Fruit fly (Drosophila melanogaster): ENCODE measurements around the gene CG14441.

The CG14441 gene

DNA sequence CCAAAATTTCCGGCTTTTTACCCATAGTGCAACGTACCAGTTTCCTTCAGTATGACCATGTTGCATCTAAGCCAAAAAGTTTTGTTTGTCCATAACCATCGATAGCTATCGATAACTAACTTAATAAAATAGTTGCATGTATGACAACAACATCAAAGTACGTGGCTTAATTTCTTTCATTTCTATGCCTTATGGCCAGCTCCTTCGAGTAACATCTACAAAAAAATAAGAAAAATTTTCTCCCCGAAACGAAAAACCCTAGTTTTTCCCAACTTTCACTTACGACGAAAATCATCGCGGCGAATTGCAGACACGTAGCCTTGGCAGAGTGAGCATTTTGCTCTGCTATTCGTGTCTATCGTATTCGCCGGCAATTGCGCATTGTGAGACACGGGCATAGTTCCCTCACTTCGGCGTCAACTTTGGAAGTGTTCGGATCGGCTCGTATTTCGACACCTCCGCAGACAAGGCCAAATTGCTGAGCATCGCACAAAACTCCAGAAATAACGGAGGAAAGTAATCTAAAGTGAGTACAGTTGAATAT is 56.9 kb downstream of the CG14441 start, which contains the start of gene sov (continued):
- no peak for TF ChIP-seq CG11695 (GFP tag; IDR thresholded peaks at IDR 0.05)
- no peak for TF ChIP-seq gce (GFP tag; IDR thresholded peaks at IDR 0.05)
- TF ChIP-seq her (GFP tag; optimal IDR thresholded peaks at IDR 0.05): peak; percentile 62
- TF ChIP-seq CG4730 (GFP tag; IDR thresholded peaks at IDR 0.05): no peak
- TF ChIP-seq CG17802 (tag; optimal IDR thresholded peaks at IDR 0.05): no peak
- no peak for TF ChIP-seq br (optimal IDR thresholded peaks at IDR 0.05)
- TF ChIP-seq CG8281 (tag; optimal IDR thresholded peaks at IDR 0.05): no peak
- no peak for TF ChIP-seq cwo (GFP tag; optimal IDR thresholded peaks at IDR 0.05)
- TF ChIP-seq CG6683 (GFP tag; optimal IDR thresholded peaks at IDR 0.05): no peak
- no peak for TF ChIP-seq fd64A (GFP tag; optimal IDR thresholded peaks at IDR 0.05)
- TF ChIP-seq Dip2 (GFP tag; IDR thresholded peaks at IDR 0.05): no peak
- no peak for TF ChIP-seq emc (GFP tag; optimal IDR thresholded peaks at IDR 0.05)
- peak; percentile 31 for TF ChIP-seq trem (tag; optimal IDR thresholded peaks at IDR 0.05)
- no peak for TF ChIP-seq sug (tag; optimal IDR thresholded peaks at IDR 0.05)
- no peak for TF ChIP-seq CG10462 (GFP tag; optimal IDR thresholded peaks at IDR 0.05)
- TF ChIP-seq yki (optimal IDR thresholded peaks at IDR 0.05): no peak
- no peak for TF ChIP-seq NC2α (GFP tag; optimal IDR thresholded peaks at IDR 0.05)
- TF ChIP-seq Atf3 (GFP tag; optimal IDR thresholded peaks at IDR 0.05): no peak
- TF ChIP-seq Dref (GFP tag; IDR thresholded peaks at IDR 0.05): peak; percentile 61
- TF ChIP-seq bcd (GFP tag; optimal IDR thresholded peaks at IDR 0.05): no peak
- no peak for TF ChIP-seq otp (GFP tag; IDR thresholded peaks at IDR 0.05)
- no peak for TF ChIP-seq Meics (GFP tag; optimal IDR thresholded peaks at IDR 0.05)
- TF ChIP-seq Bgb (GFP tag; IDR thresholded peaks at IDR 0.05; ENCODE audit: partially characterized antibody): peak; percentile 80
- TF ChIP-seq bsh (GFP tag; optimal IDR thresholded peaks at IDR 0.05): no peak
- no peak for TF ChIP-seq CG2875 (GFP tag; optimal IDR thresholded peaks at IDR 0.05)
- TF ChIP-seq CG2129 (GFP tag; IDR thresholded peaks at IDR 0.05; ENCODE audit: partially characterized antibody): peak; percentile 80
- no peak for TF ChIP-seq Ssrp (tag; optimal IDR thresholded peaks at IDR 0.05)
- no peak for TF ChIP-seq Eip74EF (GFP tag; optimal IDR thresholded peaks at IDR 0.05)
- no peak for TF ChIP-seq jigr1 (GFP tag; IDR thresholded peaks at IDR 0.05)
- TF ChIP-seq mirr (GFP tag; optimal IDR thresholded peaks at IDR 0.05): peak; percentile 3
- peak; percentile 85 for TF ChIP-seq CG33213 (GFP tag; optimal IDR thresholded peaks at IDR 0.05)
- no peak for TF ChIP-seq Six4 (GFP tag; optimal IDR thresholded peaks at IDR 0.05)
- no peak for TF ChIP-seq HLH3B (GFP tag; IDR thresholded peaks at IDR 0.05)
- TF ChIP-seq CG17568 (GFP tag; optimal IDR thresholded peaks at IDR 0.05): no peak
- peak; percentile 15 for TF ChIP-seq Dp (GFP tag; optimal IDR thresholded peaks at IDR 0.05)
- no peak for TF ChIP-seq CG10959 (GFP tag; IDR thresholded peaks at IDR 0.05)
- TF ChIP-seq cg (GFP tag; optimal IDR thresholded peaks at IDR 0.05): peak; percentile 70
- no peak for TF ChIP-seq sima (GFP tag; optimal IDR thresholded peaks at IDR 0.05)
- TF ChIP-seq CG4617 (GFP tag; optimal IDR thresholded peaks at IDR 0.05; ENCODE audit: borderline replicate concordance): no peak
- TF ChIP-seq Ets97D (GFP tag; optimal IDR thresholded peaks at IDR 0.05): peak; percentile 37
- no peak for TF ChIP-seq CG30431 (GFP tag; optimal IDR thresholded peaks at IDR 0.05)
- no peak for TF ChIP-seq Ada2b (GFP tag; IDR thresholded peaks at IDR 0.05)
- no peak for TF ChIP-seq Sox100B (GFP tag; optimal IDR thresholded peaks at IDR 0.05)
- TF ChIP-seq CG3163 (GFP tag; optimal IDR thresholded peaks at IDR 0.05): no peak
- TF ChIP-seq Aef1 (GFP tag; IDR thresholded peaks at IDR 0.05): no peak
- TF ChIP-seq CG7271 (tag; optimal IDR thresholded peaks at IDR 0.05): no peak
- no peak for TF ChIP-seq Sox102F (GFP tag; optimal IDR thresholded peaks at IDR 0.05)
- TF ChIP-seq GATAe (GFP tag; conservative IDR thresholded peaks at IDR 0.05): no peak
- TF ChIP-seq stwl (tag; optimal IDR thresholded peaks at IDR 0.05): peak; percentile 61
- TF ChIP-seq CG17186 (GFP tag; optimal IDR thresholded peaks at IDR 0.05): no peak
- no peak for TF ChIP-seq B-H1 (GFP tag; IDR thresholded peaks at IDR 0.05)

Measured in whole organism, embryonic.